Worm (Caenorhabditis elegans): ENCODE data around the gene W04D2.4.

ce11 chrV:12484585-12484984 is 13.0 kb downstream of the W04D2.4 start, which contains the start of gene srt-39:
- TF ChIP-seq nhr-76 (tag; optimal IDR thresholded peaks at IDR 0.05) (no peak), sptf-1 (tag; optimal IDR thresholded peaks at IDR 0.05) (no peak), snpc-4 (tag; optimal IDR thresholded peaks at IDR 0.05) (no peak), nhr-237 (tag; optimal IDR thresholded peaks at IDR 0.05) (no peak), unc-62 (GFP tag; optimal IDR thresholded peaks at IDR 0.05) (no peak), lin-32 (GFP tag; optimal IDR thresholded peaks at IDR 0.05) (no peak), elt-3 (tag; optimal IDR thresholded peaks at IDR 0.05) (no peak)

All from whole organism, mixed stage, embryonic.